Fruit fly (Drosophila melanogaster): ENCODE results near the gene Spn88Eb.

- no peak for TF ChIP-seq CG9948 (tag; optimal IDR thresholded peaks at IDR 0.05)
- TF ChIP-seq CG34367 (tag; optimal IDR thresholded peaks at IDR 0.05), result no peak
Measured at dm6 chr3R:15222973-15223372, 14.4 kb upstream of the Spn88Eb start, which contains the start of gene Polr2G.

Measured in whole organism, pupa.